Fruit fly (Drosophila melanogaster) whole organism, embryonic: ENCODE data around the gene grnd.

Source experiments
- BtbVII ChIP-seq: fragments of 200-800 bp; sonication (Bioruptor generic); optimal IDR thresholded peaks from 3 replicates; lab custom pipeline; 2017; ENCODE audit warnings: missing biosample characterization, mild to moderate bottlenecking, missing genetic modification characterization
- CG1024 ChIP-seq: fragments of 200-800 bp; sonication (Bioruptor generic); IDR thresholded peaks from 2 replicates; pipeline ENCODE4 v1.3.6; 2022; ENCODE audit warnings: missing biosample characterization, missing genetic modification characterization
- CG10267 ChIP-seq: fragments of 200-800 bp; sonication (Bioruptor generic); optimal IDR thresholded peaks from 2 replicates; lab custom pipeline; 2018; ENCODE audit warnings: missing biosample characterization, mild to moderate bottlenecking, missing genetic modification characterization, moderate library complexity
- CG10274 ChIP-seq: fragments of 200-800 bp; sonication (Bioruptor generic); optimal IDR thresholded peaks from 3 replicates; lab custom pipeline; 2017; ENCODE audit warnings: missing biosample characterization, mild to moderate bottlenecking, missing genetic modification characterization
- CG10959 ChIP-seq: fragments of 200-800 bp; sonication (Bioruptor generic); IDR thresholded peaks from 2 replicates; pipeline ENCODE4 v1.3.6; 2022; ENCODE audit warnings: missing biosample characterization, missing genetic modification characterization
- CG11085 ChIP-seq: fragments of 200-800 bp; sonication (Bioruptor generic); IDR thresholded peaks from 2 replicates; pipeline ENCODE4 v1.3.6; 2022; ENCODE audit warnings: missing biosample characterization, missing genetic modification characterization
- CG11247 ChIP-seq: fragments of 200-800 bp; sonication (Bioruptor generic); IDR thresholded peaks from 2 replicates; pipeline ENCODE4 v1.3.6; 2022; ENCODE audit warnings: missing biosample characterization, missing genetic modification characterization
- CG12659 ChIP-seq: fragments of 200-800 bp; sonication (Bioruptor generic); optimal IDR thresholded peaks from 3 replicates; lab custom pipeline; 2017; ENCODE audit warnings: mild to moderate bottlenecking, missing biosample characterization, missing genetic modification reagents, missing genetic modification characterization
- CG12769 ChIP-seq: fragments of 200-800 bp; sonication (Bioruptor generic); optimal IDR thresholded peaks from 2 replicates; lab custom pipeline; 2019; ENCODE audit warnings: missing biosample characterization, mild to moderate bottlenecking, missing genetic modification characterization, moderate library complexity
- CG14860 ChIP-seq: fragments of 200-800 bp; sonication (Bioruptor generic); IDR thresholded peaks from 3 replicates; pipeline ENCODE4 v1.3.6; 2022; ENCODE audit warnings: missing biosample characterization, missing genetic modification characterization; ENCODE audit not compliant: partially characterized antibody
- CG16779 ChIP-seq: fragments of 200-800 bp; sonication (Bioruptor generic); IDR thresholded peaks from 2 replicates; pipeline ENCODE4 v1.3.6; 2022; ENCODE audit warnings: missing biosample characterization, missing genetic modification characterization
- CG17361 ChIP-seq: fragments of 200-800 bp; sonication (Bioruptor generic); IDR thresholded peaks from 3 replicates; pipeline ENCODE4 v1.3.6; 2022; ENCODE audit warnings: missing biosample characterization, missing genetic modification characterization
- CG1792 ChIP-seq: fragments of 200-800 bp; sonication (Bioruptor generic); optimal IDR thresholded peaks from 2 replicates; lab custom pipeline; 2016; ENCODE audit warnings: missing biosample characterization, missing genetic modification characterization
- CG2678 ChIP-seq: fragments of 200-800 bp; sonication (Bioruptor generic); optimal IDR thresholded peaks from 3 replicates; lab custom pipeline; 2019; ENCODE audit warnings: missing biosample characterization, mild to moderate bottlenecking, missing genetic modification characterization, moderate library complexity
- CG2712 ChIP-seq: fragments of 200-800 bp; optimal IDR thresholded peaks from 3 replicates; lab custom pipeline; 2019; ENCODE audit warnings: missing biosample characterization, mild to moderate bottlenecking, missing genetic modification characterization, moderate library complexity
- CG2875 ChIP-seq: fragments of 200-800 bp; sonication (Bioruptor generic); optimal IDR thresholded peaks from 2 replicates; lab custom pipeline; 2017; ENCODE audit warnings: missing biosample characterization, mild to moderate bottlenecking, missing genetic modification characterization, missing genetic modification reagents
- CG3281 ChIP-seq: fragments of 200-800 bp; sonication (Bioruptor generic); optimal IDR thresholded peaks from 3 replicates; lab custom pipeline; 2017; ENCODE audit warnings: missing biosample characterization, mild to moderate bottlenecking, missing genetic modification characterization
- CG4424 ChIP-seq: fragments of 200-800 bp; sonication (Bioruptor generic); optimal IDR thresholded peaks from 3 replicates; lab custom pipeline; 2016; ENCODE audit warnings: missing biosample characterization, missing genetic modification characterization
- CG6689 ChIP-seq: fragments of 200-800 bp; sonication (Bioruptor generic); IDR thresholded peaks from 2 replicates; pipeline ENCODE4 v1.3.6; 2022; ENCODE audit warnings: missing biosample characterization, missing genetic modification characterization
- CG8388 ChIP-seq: fragments of 200-800 bp; sonication (Bioruptor generic); optimal IDR thresholded peaks from 2 replicates; lab custom pipeline; 2019; ENCODE audit warnings: missing biosample characterization, mild to moderate bottlenecking, missing genetic modification characterization, moderate library complexity
- Eip74EF ChIP-seq, 2 experiments: fragments of 200-800 bp in 1 of 2; fragments of >200 bp in 1 of 2; sonication (Bioruptor generic) in 1 of 2; optimal IDR thresholded peaks; 2 replicates each; lab custom pipeline; 2017 to 2019; ENCODE audit warnings: missing biosample characterization in 2 of 2, missing genetic modification characterization in 2 of 2, mild to moderate bottlenecking in 1 of 2, moderate library complexity in 1 of 2
- Gsc ChIP-seq: fragments of 200-800 bp; sonication (Bioruptor generic); IDR thresholded peaks from 2 replicates; pipeline ENCODE4 v1.3.6; 2022; ENCODE audit warnings: missing biosample characterization, missing genetic modification characterization
- HHEX ChIP-seq: fragments of 200-800 bp; sonication (Bioruptor generic); optimal IDR thresholded peaks from 3 replicates; lab custom pipeline; 2017; ENCODE audit warnings: missing biosample characterization, mild to moderate bottlenecking, missing genetic modification characterization, missing genetic modification reagents
- Hmr ChIP-seq: fragments of 200-800 bp; sonication (Bioruptor generic); optimal IDR thresholded peaks from 3 replicates; lab custom pipeline; 2017; ENCODE audit warnings: mild to moderate bottlenecking, missing biosample characterization, missing genetic modification reagents, missing genetic modification characterization
- NC2β ChIP-seq: fragments of 200-800 bp; sonication (Bioruptor generic); optimal IDR thresholded peaks from 2 replicates; lab custom pipeline; 2016; ENCODE audit warnings: missing biosample characterization, missing genetic modification characterization
- Nf-YB ChIP-seq: fragments of 200-800 bp; sonication (Bioruptor generic); optimal IDR thresholded peaks from 3 replicates; lab custom pipeline; 2019; ENCODE audit warnings: missing biosample characterization, mild to moderate bottlenecking, missing genetic modification characterization, moderate library complexity
- Opbp ChIP-seq: fragments of 200-800 bp; sonication (Bioruptor generic); IDR thresholded peaks from 3 replicates; pipeline ENCODE4 v1.3.6; 2022; ENCODE audit warnings: missing biosample characterization, missing genetic modification characterization; ENCODE audit not compliant: partially characterized antibody
- Rfx ChIP-seq: fragments of 200-800 bp; sonication (Bioruptor generic); IDR thresholded peaks from 2 replicates; pipeline ENCODE4 v1.3.6; 2022; ENCODE audit warnings: missing biosample characterization, missing genetic modification characterization
- corto ChIP-seq: fragments of 200-800 bp; sonication (Bioruptor generic); optimal IDR thresholded peaks from 2 replicates; lab custom pipeline; 2016; ENCODE audit warnings: missing biosample characterization, mild to moderate bottlenecking, missing genetic modification characterization, moderate library complexity
- da ChIP-seq: fragments of 200-800 bp; sonication (Bioruptor generic); optimal IDR thresholded peaks from 2 replicates; lab custom pipeline; 2016; ENCODE audit warnings: missing biosample characterization, missing genetic modification characterization
- dan ChIP-seq: fragments of 200-800 bp; sonication (Bioruptor generic); IDR thresholded peaks from 2 replicates; pipeline ENCODE4 v1.3.6; 2022; ENCODE audit warnings: missing biosample characterization, missing genetic modification characterization
- dati ChIP-seq: fragments of 200-800 bp; sonication (Bioruptor generic); IDR thresholded peaks from 2 replicates; pipeline ENCODE4 v1.3.6; 2022; ENCODE audit warnings: missing biosample characterization, missing genetic modification characterization
- gcm2 ChIP-seq: fragments of 200-800 bp; sonication (Bioruptor generic); optimal IDR thresholded peaks from 2 replicates; lab custom pipeline; 2016; ENCODE audit warnings: missing biosample characterization, missing genetic modification characterization
- gfzf ChIP-seq: fragments of 200-800 bp; sonication (Bioruptor generic); optimal IDR thresholded peaks from 2 replicates; lab custom pipeline; 2016; ENCODE audit warnings: missing biosample characterization, mild to moderate bottlenecking, missing genetic modification characterization, moderate library complexity
- luna ChIP-seq: fragments of 200-800 bp; sonication (Bioruptor generic); optimal IDR thresholded peaks from 2 replicates; lab custom pipeline; 2016; ENCODE audit warnings: missing biosample characterization, missing genetic modification characterization
- nerfin-2 ChIP-seq: fragments of 200-800 bp; sonication (Bioruptor generic); IDR thresholded peaks from 2 replicates; pipeline ENCODE4 v1.3.6; 2022; ENCODE audit warnings: missing biosample characterization, missing genetic modification characterization; ENCODE audit not compliant: partially characterized antibody
- odd ChIP-seq: fragments of 200-800 bp; sonication (Bioruptor generic); optimal IDR thresholded peaks from 2 replicates; lab custom pipeline; 2017; ENCODE audit warnings: missing biosample characterization, mild to moderate bottlenecking, missing genetic modification characterization
- pan ChIP-seq, 4 experiments: fragments of >200 bp in 3 of 4; fragments of 200-800 bp in 1 of 4; sonication (Bioruptor generic) in 1 of 4; optimal IDR thresholded peaks in 3 of 4; IDR thresholded peaks in 1 of 4; 2 replicates each; pipeline versions ENCODE4 v1.3.6 to Lab custom; 2017 to 2022; ENCODE audit warnings: missing biosample characterization in 2 of 4, missing genetic modification characterization in 2 of 4, mixed read lengths in 1 of 4
- peb ChIP-seq: fragments of 200-800 bp; sonication (Bioruptor generic); IDR thresholded peaks from 2 replicates; pipeline ENCODE4 v1.3.6; 2022; ENCODE audit warnings: missing biosample characterization, missing genetic modification characterization
- pnt ChIP-seq: fragments of 200-800 bp; sonication (Bioruptor generic); optimal IDR thresholded peaks from 3 replicates; lab custom pipeline; 2016; ENCODE audit warnings: missing biosample characterization, missing genetic modification characterization
- pros ChIP-seq: fragments of 200-800 bp; sonication (Bioruptor generic); optimal IDR thresholded peaks from 3 replicates; lab custom pipeline; 2019; ENCODE audit warnings: missing biosample characterization, mild to moderate bottlenecking, missing genetic modification characterization, moderate library complexity
- salm ChIP-seq: fragments of 200-800 bp; sonication (Bioruptor generic); optimal IDR thresholded peaks from 2 replicates; lab custom pipeline; 2018; ENCODE audit warnings: missing biosample characterization, mild to moderate bottlenecking, missing genetic modification characterization
- sim ChIP-seq: fragments of 200-800 bp; sonication (Bioruptor generic); IDR thresholded peaks from 2 replicates; pipeline ENCODE4 v1.3.6; 2022; ENCODE audit warnings: missing biosample characterization, missing genetic modification characterization
- so ChIP-seq: fragments of 200-800 bp; sonication (Bioruptor generic); IDR thresholded peaks from 3 replicates; pipeline ENCODE4 v1.3.6; 2022; ENCODE audit warnings: missing biosample characterization, missing genetic modification characterization
- sqz ChIP-seq: fragments of 200-800 bp; sonication (Bioruptor generic); optimal IDR thresholded peaks from 3 replicates; lab custom pipeline; 2018; ENCODE audit warnings: missing biosample characterization, mild to moderate bottlenecking, missing genetic modification characterization
- ttk ChIP-seq: fragments of 200-800 bp; sonication (Bioruptor generic); IDR thresholded peaks from 2 replicates; pipeline ENCODE4 v2.1.2; 2022; ENCODE audit warnings: missing biosample characterization, missing genetic modification characterization
- usp ChIP-seq: fragments of >200 bp; optimal IDR thresholded peaks from 2 replicates; lab custom pipeline; 2017; ENCODE audit warnings: missing biosample characterization, missing genetic modification characterization
- z ChIP-seq: fragments of 200-800 bp; sonication (Bioruptor generic); IDR thresholded peaks from 3 replicates; pipeline ENCODE4 v1.3.6; 2022; ENCODE audit warnings: missing biosample characterization, missing genetic modification characterization
- zfh2 ChIP-seq: fragments of 200-800 bp; sonication (Bioruptor generic); optimal IDR thresholded peaks from 2 replicates; lab custom pipeline; 2016; ENCODE audit warnings: missing biosample characterization, missing genetic modification characterization

grnd gene

DNA sequence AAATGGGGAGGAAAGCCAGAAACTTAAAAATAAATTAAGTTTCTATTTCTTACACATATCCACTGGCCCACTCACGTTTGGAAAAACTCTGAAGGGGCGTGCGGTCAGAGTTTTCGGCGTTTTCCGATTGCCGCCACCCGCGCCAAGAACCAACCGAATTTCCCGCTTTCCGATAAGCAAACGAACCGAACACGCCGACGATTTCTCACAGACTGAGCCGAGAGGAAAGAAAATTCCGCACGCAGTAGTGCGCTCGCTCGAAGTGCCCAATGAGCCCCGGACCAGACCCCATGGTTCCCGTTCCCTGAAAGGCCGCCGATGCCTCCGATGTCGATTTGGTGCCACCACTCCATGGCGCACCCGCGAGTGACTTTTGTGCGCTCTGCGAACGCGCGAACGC, 18.5 kb downstream of the grnd start, which contains the start of gene kon (continued):
- TF ChIP-seq CG1024 (no peak), usp (no peak), so (0 out of 3 replicates have a peak, but pooled peaks have one; percentile 34), CG2712 (tag; lab: Kevin White, UChicago) (peak; percentile 22), z (peak; percentile 74; the same call in 2 of the 3 replicates)

DNA sequence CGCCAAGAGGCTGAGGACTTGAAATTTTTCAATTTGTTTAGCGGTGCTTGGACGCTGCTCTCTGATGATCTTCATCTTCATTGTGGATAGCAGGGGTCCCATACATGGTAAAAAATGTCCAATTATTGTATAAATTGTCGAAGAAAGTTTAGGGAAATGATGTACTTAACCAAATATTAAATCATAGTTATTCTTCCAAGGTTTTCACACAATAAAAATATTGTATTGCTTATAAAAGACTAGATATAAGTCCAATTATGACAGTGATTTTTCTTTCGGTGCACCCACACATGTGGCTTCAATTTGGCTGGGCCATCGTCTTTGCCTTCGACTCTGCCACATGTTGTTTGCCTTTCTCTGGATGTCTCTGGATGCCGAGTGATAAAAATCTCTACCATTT, 19.7 kb downstream of the grnd start:
- no peak for TF ChIP-seq odd (GFP tag; lab: Kevin White, UChicago)
- no peak; the same call in 1 of the 2 replicates for TF ChIP-seq CG11085 (GFP tag; lab: Robert Waterston, UW)
- peak; percentile 59 for TF ChIP-seq CG4424 (GFP tag; lab: Kevin White, UChicago)
- TF ChIP-seq CG1792 (GFP tag; lab: Kevin White, UChicago) = no peak
- peak; percentile 49 for TF ChIP-seq peb (GFP tag; lab: Robert Waterston, UW)
- TF ChIP-seq CG16779 (GFP tag; lab: Robert Waterston, UW) = no peak
- no peak for TF ChIP-seq sim (GFP tag; lab: Robert Waterston, UW)
- TF ChIP-seq nerfin-2 = no peak
- TF ChIP-seq BtbVII = no peak
- no peak for TF ChIP-seq gcm2 (GFP tag; lab: Kevin White, UChicago)
- peak; percentile 57 for TF ChIP-seq CG2678 (tag; lab: Kevin White, UChicago)
- peak; percentile 61 for TF ChIP-seq CG2875 (GFP tag; lab: Kevin White, UChicago)
- peak; percentile 38 for TF ChIP-seq CG12769
- no peak for TF ChIP-seq pros
- TF ChIP-seq luna (GFP tag; lab: Kevin White, UChicago) = no peak
- 0 out of 2 replicates have a peak, but pooled peaks have one; percentile 24 for TF ChIP-seq dati (GFP tag; lab: Robert Waterston, UW)
- TF ChIP-seq Eip74EF (GFP tag; optimal IDR thresholded peaks at IDR 0.05; lab: Kevin White, UChicago) = peak in 1 of 2 experiments; percentile 38
- peak; percentile 42; the same call in 1 of the 2 replicates for TF ChIP-seq dan
- peak; percentile 18 for TF ChIP-seq Nf-YB
- TF ChIP-seq CG10267 = peak; percentile 49
- no peak for TF ChIP-seq gfzf (GFP tag; lab: Kevin White, UChicago)
- peak; percentile 15 for TF ChIP-seq Hmr (GFP tag; lab: Kevin White, UChicago)
- no peak for TF ChIP-seq da
- TF ChIP-seq CG10274 (GFP tag; lab: Kevin White, UChicago) = no peak
- no peak for TF ChIP-seq corto (GFP tag; lab: Kevin White, UChicago)
- no peak for TF ChIP-seq sqz
- TF ChIP-seq Gsc (GFP tag; lab: Robert Waterston, UW) = no peak
- peak; percentile 60; the same call in 1 of the 2 replicates for TF ChIP-seq ttk (GFP tag; lab: Robert Waterston, UW)
- TF ChIP-seq pan (optimal IDR thresholded peaks at IDR 0.05; lab: Kevin White, UChicago) = no peak
- TF ChIP-seq pan (GFP tag; optimal IDR thresholded peaks at IDR 0.05 in 1 of 2, IDR thresholded peaks at IDR 0.05 in 1 of 2) = peak in 1 of 2 experiments; percentile 58
- TF ChIP-seq CG11247 (GFP tag; lab: Robert Waterston, UW) = no peak
- peak; percentile 29 for TF ChIP-seq salm (tag; lab: Kevin White, UChicago)
- TF ChIP-seq CG12659 = peak; percentile 23
- TF ChIP-seq pnt (GFP tag; lab: Kevin White, UChicago) = peak; percentile 51
- TF ChIP-seq Opbp (GFP tag; lab: Robert Waterston, UW) = no peak
- peak; percentile 42; the same call in 1 of the 3 replicates for TF ChIP-seq CG17361 (GFP tag; lab: Robert Waterston, UW)
- no peak for TF ChIP-seq zfh2 (GFP tag; lab: Kevin White, UChicago)
- TF ChIP-seq CG8388 (GFP tag; lab: Kevin White, UChicago) = peak; percentile 64
- TF ChIP-seq CG10959 (GFP tag; lab: Robert Waterston, UW) = peak; percentile 59; the same call in 1 of the 2 replicates
- peak; percentile 27 for TF ChIP-seq HHEX (GFP tag; lab: Kevin White, UChicago)
- TF ChIP-seq NC2β (GFP tag; lab: Kevin White, UChicago) = peak; percentile 23
- peak; percentile 60 for TF ChIP-seq CG6689 (GFP tag; lab: Robert Waterston, UW)
- TF ChIP-seq CG3281 (GFP tag; lab: Kevin White, UChicago) = no peak
- TF ChIP-seq Rfx (GFP tag; lab: Robert Waterston, UW) = no peak
- TF ChIP-seq CG14860 (GFP tag; lab: Robert Waterston, UW) = no peak
